Worm (Caenorhabditis elegans) whole organism, midembryonic: ENCODE measurements around the gene F08G12.3.

Source experiments
- T22C8.4 ChIP-seq: fragments of 200-800 bp; sonication (Bioruptor generic); IDR thresholded peaks from 2 replicates; pipeline ENCODE4 v1.3.6; 2022; ENCODE audit warnings: missing genetic modification characterization, missing compliant biosample characterization
- cog-1 ChIP-seq: sonication (generic microtip); optimal IDR thresholded peaks from 2 replicates; lab custom pipeline; 2016; ENCODE audit warnings: missing genetic modification characterization, missing compliant biosample characterization
- flt-1 ChIP-seq: fragments of 200-800 bp; sonication (Bioruptor generic); IDR thresholded peaks from 2 replicates; pipeline ENCODE4 v1.3.6; 2022; ENCODE audit warnings: missing genetic modification characterization, missing compliant biosample characterization
- klf-2 ChIP-seq: fragments of 200-800 bp; sonication (Bioruptor generic); conservative IDR thresholded peaks from 2 replicates; pipeline ENCODE4 v1.3.6; 2022; ENCODE audit warnings: missing genetic modification reagents, missing genetic modification characterization, missing compliant biosample characterization
- med-1 ChIP-seq: sonication (generic microtip); optimal IDR thresholded peaks from 2 replicates; lab custom pipeline; 2017; ENCODE audit warnings: missing genetic modification characterization, mild to moderate bottlenecking, missing compliant biosample characterization, antibody characterized with exemption, missing genetic modification reagents; ENCODE audit not compliant: insufficient read depth
- ref-1 ChIP-seq: fragments of 200-800 bp; sonication (Bioruptor generic); conservative IDR thresholded peaks from 2 replicates; pipeline ENCODE4 v1.3.6; 2022; ENCODE audit warnings: missing genetic modification reagents, missing genetic modification characterization, missing compliant biosample characterization
- tab-1 ChIP-seq: fragments of 200-800 bp; sonication (Bioruptor generic); IDR thresholded peaks from 2 replicates; pipeline ENCODE4 v1.3.6; 2022; ENCODE audit warnings: missing genetic modification characterization, missing compliant biosample characterization
- ztf-23 ChIP-seq: fragments of 200-800 bp; sonication (Bioruptor generic); IDR thresholded peaks from 2 replicates; pipeline ENCODE4 v1.3.6; 2022; ENCODE audit warnings: missing genetic modification reagents, missing genetic modification characterization, missing compliant biosample characterization
- ztf-29 ChIP-seq: fragments of 200-800 bp; sonication (Bioruptor generic); IDR thresholded peaks from 2 replicates; pipeline ENCODE4 v1.3.6; 2022; ENCODE audit warnings: missing genetic modification reagents, missing genetic modification characterization, missing compliant biosample characterization

F08G12.3 gene

ce11 chrX:11299642-11300307 is at the start of gene F08G12.3, which contains the start of gene snrp-40.1:
Gene F08G12.3 (plus strand): TSS chrX:11300257.
Gene snrp-40.1 (minus strand): TSS chrX:11299784.
- no peak for TF ChIP-seq ztf-23 (GFP tag; lab: Robert Waterston, UW)
- TF ChIP-seq cog-1 (tag; lab: Kevin White, UChicago) = peak; percentile 76
- no peak for TF ChIP-seq T22C8.4 (GFP tag; lab: Robert Waterston, UW)
- TF ChIP-seq tab-1 = no peak
- TF ChIP-seq flt-1 (GFP tag; lab: Robert Waterston, UW) = peak; percentile 46
- TF ChIP-seq klf-2 (GFP tag; lab: Robert Waterston, UW) = no peak
- TF ChIP-seq ref-1 (GFP tag; lab: Robert Waterston, UW) = no peak

ce11 chrX:11250983-11251382 is 49.1 kb upstream of the F08G12.3 start:
- TF ChIP-seq klf-2 (GFP tag; lab: Robert Waterston, UW) (no peak), tab-1 (no peak), ztf-23 (GFP tag; lab: Robert Waterston, UW) (no peak), ztf-29 (GFP tag; lab: Robert Waterston, UW) (no peak), ref-1 (GFP tag; lab: Robert Waterston, UW) (no peak), cog-1 (tag; lab: Kevin White, UChicago) (no peak)

ce11 chrX:11251928-11252327 is 48.1 kb upstream of the F08G12.3 start:
- no peak for TF ChIP-seq T22C8.4 (GFP tag; lab: Robert Waterston, UW)
- no peak for TF ChIP-seq klf-2 (GFP tag; lab: Robert Waterston, UW)
- TF ChIP-seq tab-1 = no peak
- no peak for TF ChIP-seq flt-1 (GFP tag; lab: Robert Waterston, UW)
- no peak for TF ChIP-seq ztf-29 (GFP tag; lab: Robert Waterston, UW)
- TF ChIP-seq cog-1 (tag; lab: Kevin White, UChicago) = no peak
- TF ChIP-seq ref-1 (GFP tag; lab: Robert Waterston, UW) = no peak
- no peak for TF ChIP-seq med-1 (GFP tag; lab: Kevin White, UChicago)
- TF ChIP-seq ztf-23 (GFP tag; lab: Robert Waterston, UW) = no peak

- TF ChIP-seq klf-2 (GFP tag; lab: Robert Waterston, UW) = peak; percentile 44; the same call in 1 of the 2 replicates
- TF ChIP-seq cog-1 (tag; lab: Kevin White, UChicago) = peak; percentile 45
- TF ChIP-seq tab-1 = peak; percentile 73; the same call in 1 of the 2 replicates
- TF ChIP-seq ztf-29 (GFP tag; lab: Robert Waterston, UW) = 0 out of 2 replicates have a peak, but pooled peaks have one; percentile 45
- peak; percentile 89 for TF ChIP-seq flt-1 (GFP tag; lab: Robert Waterston, UW)
- TF ChIP-seq ref-1 (GFP tag; lab: Robert Waterston, UW) = peak; percentile 70
- TF ChIP-seq ztf-23 (GFP tag; lab: Robert Waterston, UW) = peak; percentile 80
- peak; percentile 27; the same call in 1 of the 2 replicates for TF ChIP-seq T22C8.4 (GFP tag; lab: Robert Waterston, UW)
- peak; percentile 23 for TF ChIP-seq med-1 (GFP tag; lab: Kevin White, UChicago)
Measured at ce11 chrX:11252429-11252828, 47.6 kb upstream of the F08G12.3 start.

ce11 chrX:11257071-11257470 is 43.0 kb upstream of the F08G12.3 start, which contains the start of gene C03A3.1:
Gene C03A3.1 (plus strand): TSS chrX:11257361.
- TF ChIP-seq cog-1 (tag; lab: Kevin White, UChicago) (no peak), flt-1 (GFP tag; lab: Robert Waterston, UW) (no peak), med-1 (GFP tag; lab: Kevin White, UChicago) (no peak), klf-2 (GFP tag; lab: Robert Waterston, UW) (no peak), ztf-23 (GFP tag; lab: Robert Waterston, UW) (no peak), ref-1 (GFP tag; lab: Robert Waterston, UW) (no peak), tab-1 (no peak), ztf-29 (GFP tag; lab: Robert Waterston, UW) (no peak), T22C8.4 (GFP tag; lab: Robert Waterston, UW) (no peak)

- peak; percentile 70; the same call in 1 of the 2 replicates for TF ChIP-seq flt-1 (GFP tag; lab: Robert Waterston, UW)
- TF ChIP-seq ztf-29 (GFP tag; lab: Robert Waterston, UW) = no peak
- no peak for TF ChIP-seq med-1 (GFP tag; lab: Kevin White, UChicago)
- TF ChIP-seq ztf-23 (GFP tag; lab: Robert Waterston, UW) = peak; percentile 70
- TF ChIP-seq cog-1 (tag; lab: Kevin White, UChicago) = peak; percentile 29
Measured at ce11 chrX:11262319-11263074, 37.6 kb upstream of the F08G12.3 start, which contains the start of gene C03A3.2. Gene C03A3.2 (plus strand): TSS chrX:11262848.

ce11 chrX:11264715-11265114 is 35.3 kb upstream of the F08G12.3 start:
- TF ChIP-seq ztf-29 (GFP tag; lab: Robert Waterston, UW) (no peak), med-1 (GFP tag; lab: Kevin White, UChicago) (no peak), T22C8.4 (GFP tag; lab: Robert Waterston, UW) (no peak), ztf-23 (GFP tag; lab: Robert Waterston, UW) (no peak), flt-1 (GFP tag; lab: Robert Waterston, UW) (no peak), cog-1 (tag; lab: Kevin White, UChicago) (no peak), tab-1 (no peak), ref-1 (GFP tag; lab: Robert Waterston, UW) (no peak), klf-2 (GFP tag; lab: Robert Waterston, UW) (no peak)

- TF ChIP-seq ztf-23 (GFP tag; lab: Robert Waterston, UW) = no peak
- TF ChIP-seq flt-1 (GFP tag; lab: Robert Waterston, UW) = no peak
- TF ChIP-seq tab-1 = no peak
- TF ChIP-seq klf-2 (GFP tag; lab: Robert Waterston, UW) = no peak
- TF ChIP-seq ztf-29 (GFP tag; lab: Robert Waterston, UW) = no peak
- TF ChIP-seq ref-1 (GFP tag; lab: Robert Waterston, UW) = no peak
- TF ChIP-seq med-1 (GFP tag; lab: Kevin White, UChicago) = no peak
- TF ChIP-seq T22C8.4 (GFP tag; lab: Robert Waterston, UW) = no peak
- no peak for TF ChIP-seq cog-1 (tag; lab: Kevin White, UChicago)
Measured at ce11 chrX:11266711-11267110, 33.3 kb upstream of the F08G12.3 start, which contains the start of gene C03A3.9. Gene C03A3.9 (plus strand): TSS chrX:11267011.
